Fruit fly (Drosophila melanogaster) whole organism, embryonic: ENCODE results near the gene Ufsp2.

Experiments
- Blimp-1 ChIP-seq: fragments of 200-800 bp; sonication (Bioruptor generic); optimal IDR thresholded peaks from 3 replicates; lab custom pipeline; 2018; ENCODE audit warnings: missing biosample characterization, missing genetic modification characterization, mild to moderate bottlenecking, moderate library complexity, missing genetic modification reagents
- C15 ChIP-seq: fragments of 200-800 bp; sonication (Bioruptor generic); IDR thresholded peaks from 3 replicates; pipeline ENCODE4 v1.3.6; 2022; ENCODE audit warnings: missing biosample characterization, missing genetic modification characterization
- CG14860 ChIP-seq: fragments of 200-800 bp; sonication (Bioruptor generic); IDR thresholded peaks from 3 replicates; pipeline ENCODE4 v1.3.6; 2022; ENCODE audit warnings: missing biosample characterization, missing genetic modification characterization; ENCODE audit not compliant: partially characterized antibody
- CG16813 ChIP-seq: fragments of 200-800 bp; sonication (Bioruptor generic); IDR thresholded peaks from 3 replicates; pipeline ENCODE4 v1.3.6; 2022; ENCODE audit warnings: missing biosample characterization, missing genetic modification characterization; ENCODE audit not compliant: partially characterized antibody
- CG2199 ChIP-seq: fragments of 200-800 bp; sonication (Bioruptor generic); IDR thresholded peaks from 3 replicates; pipeline ENCODE4 v1.3.6; 2022; ENCODE audit warnings: missing biosample characterization, missing genetic modification characterization
- CG30431 ChIP-seq: fragments of 200-800 bp; sonication (Bioruptor generic); optimal IDR thresholded peaks from 2 replicates; lab custom pipeline; 2017; ENCODE audit warnings: missing biosample characterization, missing genetic modification characterization
- CG3065 ChIP-seq: fragments of 200-800 bp; sonication (Bioruptor generic); optimal IDR thresholded peaks from 2 replicates; lab custom pipeline; 2016; ENCODE audit warnings: missing biosample characterization, missing genetic modification characterization
- CG32772 ChIP-seq: fragments of 200-800 bp; sonication (Bioruptor generic); IDR thresholded peaks from 2 replicates; pipeline ENCODE4 v1.3.6; 2022; ENCODE audit warnings: missing biosample characterization, missing genetic modification characterization
- CG3995 ChIP-seq: fragments of 200-800 bp; sonication (Bioruptor generic); optimal IDR thresholded peaks from 3 replicates; lab custom pipeline; 2016; ENCODE audit warnings: missing biosample characterization, missing genetic modification characterization
- CG6683 ChIP-seq: fragments of 200-800 bp; sonication (Bioruptor generic); optimal IDR thresholded peaks from 2 replicates; lab custom pipeline; 2017; ENCODE audit warnings: missing biosample characterization, mild to moderate bottlenecking, missing genetic modification characterization, missing genetic modification reagents
- CG6813 ChIP-seq: fragments of 200-800 bp; sonication (Bioruptor generic); optimal IDR thresholded peaks from 2 replicates; lab custom pipeline; 2017; ENCODE audit warnings: missing biosample characterization, missing genetic modification characterization, mild to moderate bottlenecking, moderate library complexity, missing genetic modification reagents
- CG8388 ChIP-seq: fragments of 200-800 bp; sonication (Bioruptor generic); optimal IDR thresholded peaks from 2 replicates; lab custom pipeline; 2019; ENCODE audit warnings: missing biosample characterization, mild to moderate bottlenecking, missing genetic modification characterization, moderate library complexity
- CHES-1-like ChIP-seq: fragments of 200-800 bp; sonication (Bioruptor generic); optimal IDR thresholded peaks from 2 replicates; lab custom pipeline; 2016; ENCODE audit warnings: missing biosample characterization, missing genetic modification characterization
- Dbx ChIP-seq: fragments of 200-800 bp; sonication (Bioruptor generic); IDR thresholded peaks from 3 replicates; pipeline ENCODE4 v1.3.6; 2022; ENCODE audit warnings: missing biosample characterization, missing genetic modification characterization
- Elba2 ChIP-seq: fragments of 200-800 bp; sonication (Bioruptor generic); optimal IDR thresholded peaks from 3 replicates; lab custom pipeline; 2016; ENCODE audit warnings: missing biosample characterization, missing genetic modification characterization
- Gsc ChIP-seq: fragments of 200-800 bp; sonication (Bioruptor generic); IDR thresholded peaks from 2 replicates; pipeline ENCODE4 v1.3.6; 2022; ENCODE audit warnings: missing biosample characterization, missing genetic modification characterization
- Hr78 ChIP-seq, 2 experiments: fragments of 200-800 bp in 1 of 2; fragments of >200 bp in 1 of 2; sonication (Bioruptor generic) in 1 of 2; optimal IDR thresholded peaks; 2 replicates each; lab custom pipeline; 2017 to 2019; ENCODE audit warnings: missing biosample characterization in 2 of 2, missing genetic modification characterization in 2 of 2, mild to moderate bottlenecking in 1 of 2, moderate library complexity in 1 of 2
- Lim3 ChIP-seq: fragments of 200-800 bp; sonication (Bioruptor generic); IDR thresholded peaks from 2 replicates; pipeline ENCODE4 v1.3.6; 2022; ENCODE audit warnings: missing biosample characterization, missing genetic modification characterization
- Mad ChIP-seq: fragments of 200-800 bp; sonication (Bioruptor generic); optimal IDR thresholded peaks from 2 replicates; lab custom pipeline; 2016; ENCODE audit warnings: missing biosample characterization, missing genetic modification characterization
- Med ChIP-seq: fragments of 200-800 bp; sonication (Bioruptor generic); peaks from one replicate; lab custom pipeline; 2016; ENCODE audit warnings: missing biosample characterization, missing genetic modification characterization, mild to moderate bottlenecking, inconsistent platforms, moderate library complexity
- Nf-YC ChIP-seq: fragments of 200-800 bp; optimal IDR thresholded peaks from 3 replicates; lab custom pipeline; 2019; ENCODE audit warnings: missing biosample characterization, mild to moderate bottlenecking, missing genetic modification characterization, moderate library complexity
- Spps ChIP-seq: fragments of 200-800 bp; sonication (Bioruptor generic); optimal IDR thresholded peaks from 2 replicates; lab custom pipeline; 2018; ENCODE audit warnings: missing biosample characterization, mild to moderate bottlenecking, missing genetic modification characterization
- Usf ChIP-seq: fragments of 200-800 bp; sonication (Bioruptor generic); optimal IDR thresholded peaks from 2 replicates; lab custom pipeline; 2017; ENCODE audit warnings: missing genotype, missing biosample characterization, missing genetic modification characterization
- abd-A ChIP-seq: fragments of 200-800 bp; sonication (Bioruptor generic); optimal IDR thresholded peaks from 3 replicates; lab custom pipeline; 2019; ENCODE audit warnings: missing biosample characterization, mild to moderate bottlenecking, missing genetic modification characterization, moderate library complexity
- ac ChIP-seq: fragments of 200-800 bp; sonication (Bioruptor generic); optimal IDR thresholded peaks from 3 replicates; lab custom pipeline; 2017; ENCODE audit warnings: missing biosample characterization, mild to moderate bottlenecking, missing genetic modification characterization
- ase ChIP-seq: fragments of 200-800 bp; sonication (Bioruptor generic); IDR thresholded peaks from 3 replicates; pipeline ENCODE4 v1.3.6; 2022; ENCODE audit warnings: missing biosample characterization, missing genetic modification characterization
- btn ChIP-seq: fragments of 200-800 bp; sonication (Bioruptor generic); optimal IDR thresholded peaks from 2 replicates; lab custom pipeline; 2016; ENCODE audit warnings: missing biosample characterization, missing genetic modification characterization
- cas ChIP-seq: fragments of 200-800 bp; sonication (Bioruptor generic); IDR thresholded peaks from 2 replicates; pipeline ENCODE4 v1.3.6; 2022; ENCODE audit warnings: missing biosample characterization, missing genetic modification characterization
- chn ChIP-seq: fragments of 200-800 bp; sonication (Bioruptor generic); optimal IDR thresholded peaks from 2 replicates; lab custom pipeline; 2016; ENCODE audit warnings: missing biosample characterization, missing genetic modification characterization
- crol ChIP-seq: fragments of 200-800 bp; sonication (Bioruptor generic); IDR thresholded peaks from 2 replicates; pipeline ENCODE4 v1.3.6; 2022; ENCODE audit warnings: missing biosample characterization, missing genetic modification characterization
- gsb ChIP-seq: fragments of 200-800 bp; sonication (Bioruptor generic); IDR thresholded peaks from 2 replicates; pipeline ENCODE4 v1.3.6; 2022; ENCODE audit warnings: missing biosample characterization, missing genetic modification characterization
- gsb-n ChIP-seq: fragments of 200-800 bp; sonication (Bioruptor generic); optimal IDR thresholded peaks from 3 replicates; lab custom pipeline; 2018; ENCODE audit warnings: missing biosample characterization, mild to moderate bottlenecking, missing genetic modification characterization
- jigr1 ChIP-seq: fragments of 200-800 bp; sonication (Bioruptor generic); IDR thresholded peaks from 3 replicates; pipeline ENCODE4 v1.3.6; 2022; ENCODE audit warnings: missing biosample characterization, missing genetic modification characterization
- kay ChIP-seq: fragments of 200-800 bp; sonication (Bioruptor generic); optimal IDR thresholded peaks from 2 replicates; lab custom pipeline; 2016; ENCODE audit warnings: missing biosample characterization, missing genetic modification characterization
- kni ChIP-seq: fragments of 200-800 bp; sonication (Bioruptor generic); optimal IDR thresholded peaks from 3 replicates; lab custom pipeline; 2017; ENCODE audit warnings: mild to moderate bottlenecking, missing biosample characterization, missing genetic modification reagents, missing genetic modification characterization
- lilli ChIP-seq: fragments of 200-800 bp; sonication (Bioruptor generic); optimal IDR thresholded peaks from 3 replicates; lab custom pipeline; 2016; ENCODE audit warnings: missing biosample characterization, missing genetic modification characterization
- oc ChIP-seq: fragments of 200-800 bp; sonication (Bioruptor generic); optimal IDR thresholded peaks from 2 replicates; lab custom pipeline; 2018; ENCODE audit warnings: missing biosample characterization, mild to moderate bottlenecking, missing genetic modification characterization, moderate library complexity
- onecut ChIP-seq: fragments of 200-800 bp; sonication (Bioruptor generic); IDR thresholded peaks from 2 replicates; pipeline ENCODE4 v1.3.6; 2022; ENCODE audit warnings: missing biosample characterization, missing genetic modification characterization
- pb ChIP-seq: fragments of 200-800 bp; sonication (Bioruptor generic); optimal IDR thresholded peaks from 3 replicates; lab custom pipeline; 2016; ENCODE audit warnings: missing biosample characterization, missing genetic modification characterization
- pnt ChIP-seq: fragments of 200-800 bp; sonication (Bioruptor generic); optimal IDR thresholded peaks from 3 replicates; lab custom pipeline; 2016; ENCODE audit warnings: missing biosample characterization, missing genetic modification characterization
- pros ChIP-seq: fragments of 200-800 bp; sonication (Bioruptor generic); optimal IDR thresholded peaks from 3 replicates; lab custom pipeline; 2019; ENCODE audit warnings: missing biosample characterization, mild to moderate bottlenecking, missing genetic modification characterization, moderate library complexity
- pzg ChIP-seq: fragments of 200-800 bp; sonication (Bioruptor generic); optimal IDR thresholded peaks from 3 replicates; lab custom pipeline; 2018; ENCODE audit warnings: missing biosample characterization, mild to moderate bottlenecking, missing genetic modification characterization, moderate library complexity
- row ChIP-seq: fragments of 200-800 bp; sonication (Bioruptor generic); IDR thresholded peaks from 3 replicates; pipeline ENCODE4 v1.3.6; 2022; ENCODE audit warnings: missing biosample characterization, missing genetic modification characterization
- salm ChIP-seq: fragments of 200-800 bp; sonication (Bioruptor generic); optimal IDR thresholded peaks from 2 replicates; lab custom pipeline; 2018; ENCODE audit warnings: missing biosample characterization, mild to moderate bottlenecking, missing genetic modification characterization
- scrt ChIP-seq: fragments of 200-800 bp; sonication (Bioruptor generic); optimal IDR thresholded peaks from 2 replicates; lab custom pipeline; 2018; ENCODE audit warnings: missing biosample characterization, mild to moderate bottlenecking, missing genetic modification characterization, moderate library complexity
- sim ChIP-seq: fragments of 200-800 bp; sonication (Bioruptor generic); IDR thresholded peaks from 2 replicates; pipeline ENCODE4 v1.3.6; 2022; ENCODE audit warnings: missing biosample characterization, missing genetic modification characterization
- sima ChIP-seq: fragments of 200-800 bp; sonication (Bioruptor generic); optimal IDR thresholded peaks from 2 replicates; lab custom pipeline; 2016; ENCODE audit warnings: missing biosample characterization, missing genetic modification characterization
- sna ChIP-seq: fragments of 200-800 bp; sonication (Bioruptor generic); IDR thresholded peaks from 2 replicates; pipeline ENCODE4 v1.3.6; 2022; ENCODE audit warnings: missing biosample characterization, missing genetic modification characterization; ENCODE audit not compliant: partially characterized antibody
- tup ChIP-seq: fragments of 200-800 bp; sonication (Bioruptor generic); optimal IDR thresholded peaks from 2 replicates; lab custom pipeline; 2016; ENCODE audit warnings: missing biosample characterization, mild to moderate bottlenecking, missing genetic modification characterization, moderate library complexity
- wdn ChIP-seq: fragments of 200-800 bp; sonication (Bioruptor generic); IDR thresholded peaks from 2 replicates; pipeline ENCODE4 v1.3.6; 2022; ENCODE audit warnings: missing biosample characterization, missing genetic modification characterization

The Ufsp2 gene

DNA sequence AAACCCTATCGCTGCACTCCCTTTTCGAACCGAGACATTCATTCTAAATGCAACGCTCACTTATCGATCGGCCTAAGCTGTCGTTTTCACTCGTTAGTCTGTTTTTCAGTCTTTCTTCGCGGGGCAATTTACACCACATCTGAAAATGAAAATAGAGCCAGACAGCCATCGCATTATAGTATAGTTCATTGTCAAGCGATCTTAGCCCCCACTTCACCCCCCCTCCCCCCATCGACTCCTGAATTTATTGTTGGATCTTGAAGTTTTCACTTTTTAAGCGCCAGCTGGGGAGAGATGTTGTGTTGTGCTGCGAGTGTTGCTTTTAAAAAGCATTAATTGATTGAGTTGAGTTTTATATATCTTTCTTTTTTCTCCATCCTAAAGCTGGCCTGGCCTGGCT lies 22.8 kb downstream of the Ufsp2 start:
- TF ChIP-seq Blimp-1 (GFP tag; lab: Kevin White, UChicago) (peak; percentile 98), ac (GFP tag; lab: Kevin White, UChicago) (no peak), abd-A (peak; percentile 78), crol (GFP tag; lab: Robert Waterston, UW) (peak; percentile 76), oc (peak; percentile 89), kni (GFP tag; lab: Kevin White, UChicago) (peak; percentile 31), pros (GFP tag; lab: Kevin White, UChicago) (peak; percentile 36), onecut (GFP tag; lab: Robert Waterston, UW) (peak; percentile 60; the same call in 1 of the 2 replicates), CG2199 (GFP tag; lab: Robert Waterston, UW) (peak; percentile 54; the same call in 1 of the 3 replicates), pzg (GFP tag; lab: Kevin White, UChicago) (no peak), CG16813 (GFP tag; lab: Robert Waterston, UW) (no peak), C15 (no peak), CG8388 (GFP tag; lab: Kevin White, UChicago) (no peak)

DNA sequence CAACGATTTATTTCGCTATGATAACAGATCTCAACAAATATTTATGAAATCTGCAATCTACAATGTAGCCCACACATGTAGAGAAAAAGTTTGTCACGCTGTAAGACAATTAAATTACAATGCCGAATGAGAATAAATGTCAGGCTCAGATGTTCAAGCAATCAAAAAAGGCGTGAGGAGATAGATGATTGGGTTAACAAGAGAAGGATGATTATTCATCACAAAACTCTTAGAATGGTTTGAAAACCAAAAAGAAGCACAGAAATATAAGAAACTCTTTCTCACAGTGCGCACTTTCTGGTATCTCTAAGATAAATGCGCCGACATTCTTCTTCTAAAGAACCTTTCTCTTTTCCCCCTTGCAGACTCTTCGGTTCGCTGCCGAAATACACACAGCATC lies 23.7 kb downstream of the Ufsp2 start:
- no peak for TF ChIP-seq gsb-n (tag; lab: Kevin White, UChicago)
- peak; percentile 11 for TF ChIP-seq Spps
- TF ChIP-seq scrt (GFP tag; lab: Kevin White, UChicago): no peak
- TF ChIP-seq CG30431 (GFP tag; lab: Kevin White, UChicago): no peak
- no peak for TF ChIP-seq btn
- peak; percentile 83 for TF ChIP-seq Med (GFP tag; lab: Kevin White, UChicago)
- TF ChIP-seq ase (GFP tag; lab: Robert Waterston, UW): no peak
- TF ChIP-seq oc: no peak
- no peak for TF ChIP-seq pnt (GFP tag; lab: Kevin White, UChicago)
- TF ChIP-seq salm: no peak
- no peak for TF ChIP-seq sna (GFP tag; lab: Robert Waterston, UW)
- TF ChIP-seq cas (GFP tag; lab: Robert Waterston, UW): no peak
- no peak for TF ChIP-seq Nf-YC (tag; lab: Kevin White, UChicago)
- TF ChIP-seq CG6813: no peak
- no peak for TF ChIP-seq CG32772
- TF ChIP-seq CHES-1-like (GFP tag; lab: Kevin White, UChicago): no peak
- no peak for TF ChIP-seq Elba2 (GFP tag; lab: Kevin White, UChicago)
- TF ChIP-seq tup (GFP tag; lab: Kevin White, UChicago): no peak
- TF ChIP-seq sima: no peak
- no peak for TF ChIP-seq CG6683 (GFP tag; lab: Kevin White, UChicago)
- no peak for TF ChIP-seq CG3065 (GFP tag; lab: Kevin White, UChicago)
- TF ChIP-seq Mad (GFP tag; lab: Kevin White, UChicago): no peak
- no peak for TF ChIP-seq wdn (GFP tag; lab: Robert Waterston, UW)
- TF ChIP-seq abd-A: no peak
- TF ChIP-seq kay (GFP tag; lab: Kevin White, UChicago): peak; percentile 15
- no peak for TF ChIP-seq Usf (GFP tag; lab: Kevin White, UChicago)
- TF ChIP-seq crol (GFP tag; lab: Robert Waterston, UW): 0 out of 2 replicates have a peak, but pooled peaks have one; percentile 17
- no peak for TF ChIP-seq CG2199 (GFP tag; lab: Robert Waterston, UW)
- no peak for TF ChIP-seq chn
- no peak for TF ChIP-seq CG3995
- TF ChIP-seq lilli: no peak
- no peak for TF ChIP-seq Dbx (GFP tag; lab: Robert Waterston, UW)
- no peak for TF ChIP-seq Lim3 (GFP tag; lab: Robert Waterston, UW)
- TF ChIP-seq row (GFP tag; lab: Robert Waterston, UW): peak; percentile 43; the same call in 2 of the 3 replicates
- no peak for TF ChIP-seq CG14860 (GFP tag; lab: Robert Waterston, UW)
- TF ChIP-seq Hr78 (GFP tag; optimal IDR thresholded peaks at IDR 0.05; lab: Kevin White, UChicago): no peak
- no peak for TF ChIP-seq pb (GFP tag; lab: Kevin White, UChicago)
- TF ChIP-seq gsb (GFP tag; lab: Robert Waterston, UW): no peak
- no peak for TF ChIP-seq sim (GFP tag; lab: Robert Waterston, UW)
- TF ChIP-seq jigr1 (GFP tag; lab: Robert Waterston, UW): no peak
- TF ChIP-seq Gsc (GFP tag; lab: Robert Waterston, UW): no peak
